Worm (Caenorhabditis elegans) whole organism, late embryonic: ENCODE results near the gene H06H21.37.

Experiments used
- F13H6.1 ChIP-seq: sonication (generic microtip); optimal IDR thresholded peaks from 2 replicates; lab custom pipeline; 2016; ENCODE audit warnings: missing genetic modification characterization, missing compliant biosample characterization
- K02D7.2 ChIP-seq: sonication (generic microtip); optimal IDR thresholded peaks from 2 replicates; lab custom pipeline; 2017; ENCODE audit warnings: mild to moderate bottlenecking, missing genetic modification characterization, missing compliant biosample characterization
- T23F11.4 ChIP-seq: fragments of 200-800 bp; sonication (Bioruptor generic); optimal IDR thresholded peaks from 2 replicates; lab custom pipeline; 2018; ENCODE audit warnings: mild to moderate bottlenecking, missing genetic modification characterization, missing compliant biosample characterization
- Y22D7AL.16 ChIP-seq: sonication (generic microtip); optimal IDR thresholded peaks from 2 replicates; lab custom pipeline; 2016; ENCODE audit warnings: missing genetic modification characterization, missing compliant biosample characterization
- ahr-1 ChIP-seq: sonication (generic microtip); optimal IDR thresholded peaks from 2 replicates; lab custom pipeline; 2016; ENCODE audit warnings: missing genetic modification characterization, missing compliant biosample characterization
- ama-1 ChIP-seq: fragments of 150-350 bp; optimal IDR thresholded peaks from 2 replicates; lab custom pipeline; 2014
- ceh-14 ChIP-seq: sonication (generic microtip); optimal IDR thresholded peaks from 2 replicates; lab custom pipeline; 2016; ENCODE audit warnings: missing genotype, missing genetic modification characterization, missing compliant biosample characterization
- ceh-2 ChIP-seq: sonication (generic microtip); optimal IDR thresholded peaks from 2 replicates; lab custom pipeline; 2016; ENCODE audit warnings: missing genotype, missing genetic modification characterization, missing compliant biosample characterization
- ceh-22 ChIP-seq: sonication (generic microtip); optimal IDR thresholded peaks from 2 replicates; lab custom pipeline; 2017; ENCODE audit warnings: missing biosample characterization, missing genetic modification characterization
- ceh-24 ChIP-seq: sonication (generic microtip); optimal IDR thresholded peaks from 2 replicates; lab custom pipeline; 2016; ENCODE audit warnings: mild to moderate bottlenecking, missing genetic modification characterization, missing compliant biosample characterization
- ceh-30 ChIP-seq: fragments of 150-350 bp; optimal IDR thresholded peaks from 2 replicates; lab custom pipeline; 2014; ENCODE audit warnings: missing biosample characterization, missing genetic modification characterization
- ceh-31 ChIP-seq: sonication (generic microtip); optimal IDR thresholded peaks from 2 replicates; lab custom pipeline; 2016; ENCODE audit warnings: missing genetic modification characterization, missing compliant biosample characterization
- ceh-34 ChIP-seq: sonication (generic microtip); optimal IDR thresholded peaks from 2 replicates; lab custom pipeline; 2016; ENCODE audit warnings: mild to moderate bottlenecking, missing genetic modification characterization, missing compliant biosample characterization
- ceh-45 ChIP-seq: fragments of 200-800 bp; sonication (Bioruptor generic); IDR thresholded peaks from 2 replicates; pipeline ENCODE4 v1.3.6; 2022; ENCODE audit warnings: missing genetic modification reagents, missing genetic modification characterization, missing compliant biosample characterization
- ceh-48 ChIP-seq: sonication (generic microtip); optimal IDR thresholded peaks from 2 replicates; lab custom pipeline; 2016; ENCODE audit warnings: missing genetic modification characterization, inconsistent platforms, missing compliant biosample characterization
- ceh-9 ChIP-seq: sonication (generic microtip); optimal IDR thresholded peaks from 2 replicates; lab custom pipeline; 2016; ENCODE audit warnings: mild to moderate bottlenecking, missing genetic modification characterization, inconsistent platforms, missing compliant biosample characterization
- dve-1 ChIP-seq: sonication (generic microtip); optimal IDR thresholded peaks from 2 replicates; lab custom pipeline; 2017; ENCODE audit warnings: antibody characterized with exemption, mild to moderate bottlenecking, missing genetic modification characterization, missing compliant biosample characterization
- elt-4 ChIP-seq: sonication (generic microtip); optimal IDR thresholded peaks from 2 replicates; lab custom pipeline; 2016; ENCODE audit warnings: missing genetic modification characterization, missing compliant biosample characterization
- eyg-1 ChIP-seq: sonication (generic microtip); optimal IDR thresholded peaks from 2 replicates; lab custom pipeline; 2016; ENCODE audit warnings: missing genotype, missing genetic modification characterization, missing compliant biosample characterization
- fkh-10 ChIP-seq: fragments of 150-350 bp; optimal IDR thresholded peaks from 2 replicates; lab custom pipeline; 2014; ENCODE audit warnings: missing biosample characterization, missing genetic modification reagents, missing genetic modification characterization
- fkh-6 ChIP-seq: sonication (generic microtip); optimal IDR thresholded peaks from 2 replicates; lab custom pipeline; 2016; ENCODE audit warnings: missing genetic modification characterization, missing compliant biosample characterization
- hlh-15 ChIP-seq: sonication (generic microtip); optimal IDR thresholded peaks from 2 replicates; lab custom pipeline; 2016; ENCODE audit warnings: missing genetic modification characterization, missing compliant biosample characterization
- hlh-6 ChIP-seq: sonication (generic microtip); optimal IDR thresholded peaks from 2 replicates; lab custom pipeline; 2016; ENCODE audit warnings: missing genotype, missing genetic modification characterization, missing compliant biosample characterization
- lim-6 ChIP-seq: sonication (generic microtip); optimal IDR thresholded peaks from 2 replicates; lab custom pipeline; 2016; ENCODE audit warnings: missing genetic modification characterization, missing compliant biosample characterization
- lin-11 ChIP-seq: fragments of 200-800 bp; sonication (Bioruptor generic); optimal IDR thresholded peaks from 2 replicates; lab custom pipeline; 2018; ENCODE audit warnings: mild to moderate bottlenecking, missing genetic modification characterization, missing compliant biosample characterization
- mec-3 ChIP-seq: sonication (generic microtip); optimal IDR thresholded peaks from 2 replicates; lab custom pipeline; 2016; ENCODE audit warnings: borderline replicate concordance, missing genetic modification characterization, missing compliant biosample characterization
- nfya-1 ChIP-seq: sonication (generic microtip); optimal IDR thresholded peaks from 2 replicates; lab custom pipeline; 2017; ENCODE audit warnings: missing genetic modification characterization, mild to moderate bottlenecking, missing compliant biosample characterization, antibody characterized with exemption, moderate library complexity
- nhr-11 ChIP-seq: fragments of 150-350 bp; optimal IDR thresholded peaks from 2 replicates; lab custom pipeline; 2014; ENCODE audit warnings: missing biosample characterization, missing genetic modification characterization
- pag-3 ChIP-seq: sonication (generic microtip); optimal IDR thresholded peaks from 2 replicates; lab custom pipeline; 2016; ENCODE audit warnings: missing compliant biosample characterization, missing genetic modification characterization, borderline replicate concordance
- pax-1 ChIP-seq: fragments of 150-350 bp; optimal IDR thresholded peaks from 2 replicates; lab custom pipeline; 2014; ENCODE audit warnings: missing biosample characterization, missing genetic modification characterization
- pha-2 ChIP-seq: sonication (generic microtip); optimal IDR thresholded peaks from 2 replicates; lab custom pipeline; 2017; ENCODE audit warnings: mild to moderate bottlenecking, missing genetic modification characterization, missing compliant biosample characterization
- rnt-1 ChIP-seq: sonication (generic microtip); optimal IDR thresholded peaks from 2 replicates; lab custom pipeline; 2016; ENCODE audit warnings: missing genetic modification characterization, missing compliant biosample characterization
- sdc-2 ChIP-seq: sonication (generic microtip); optimal IDR thresholded peaks from 2 replicates; lab custom pipeline; 2016; ENCODE audit warnings: missing genotype, missing genetic modification characterization, missing compliant biosample characterization
- sox-4 ChIP-seq: sonication (generic microtip); optimal IDR thresholded peaks from 2 replicates; lab custom pipeline; 2017; ENCODE audit warnings: mild to moderate bottlenecking, missing genetic modification characterization, inconsistent platforms, missing compliant biosample characterization
- tbx-7 ChIP-seq: sonication (generic microtip); optimal IDR thresholded peaks from 2 replicates; lab custom pipeline; 2016; ENCODE audit warnings: missing genotype, missing genetic modification characterization, missing compliant biosample characterization
- unc-3 ChIP-seq, 2 experiments: fragments of 200-800 bp in 1 of 2; sonication (Bioruptor generic) in 1 of 2; sonication (generic microtip) in 1 of 2; conservative IDR thresholded peaks in 1 of 2; optimal IDR thresholded peaks in 1 of 2; 2 replicates each; pipeline versions ENCODE4 v1.3.6 to Lab custom; 2016 to 2022; ENCODE audit warnings: missing compliant biosample characterization in 2 of 2, missing genetic modification characterization in 2 of 2, missing genetic modification reagents in 1 of 2
- unc-42 ChIP-seq: sonication (generic microtip); optimal IDR thresholded peaks from 2 replicates; lab custom pipeline; 2016; ENCODE audit warnings: missing genotype, missing genetic modification characterization, missing compliant biosample characterization
- unc-55 ChIP-seq: sonication (generic microtip); optimal IDR thresholded peaks from 2 replicates; lab custom pipeline; 2017; ENCODE audit warnings: missing biosample characterization, missing genetic modification reagents, missing genetic modification characterization
- unc-86 ChIP-seq: sonication (generic microtip); optimal IDR thresholded peaks from 2 replicates; lab custom pipeline; 2016; ENCODE audit warnings: missing genetic modification characterization, missing compliant biosample characterization
- zip-5 ChIP-seq: sonication (generic microtip); optimal IDR thresholded peaks from 2 replicates; lab custom pipeline; 2016; ENCODE audit warnings: missing genetic modification characterization, missing compliant biosample characterization

H06H21.37 gene

DNA sequence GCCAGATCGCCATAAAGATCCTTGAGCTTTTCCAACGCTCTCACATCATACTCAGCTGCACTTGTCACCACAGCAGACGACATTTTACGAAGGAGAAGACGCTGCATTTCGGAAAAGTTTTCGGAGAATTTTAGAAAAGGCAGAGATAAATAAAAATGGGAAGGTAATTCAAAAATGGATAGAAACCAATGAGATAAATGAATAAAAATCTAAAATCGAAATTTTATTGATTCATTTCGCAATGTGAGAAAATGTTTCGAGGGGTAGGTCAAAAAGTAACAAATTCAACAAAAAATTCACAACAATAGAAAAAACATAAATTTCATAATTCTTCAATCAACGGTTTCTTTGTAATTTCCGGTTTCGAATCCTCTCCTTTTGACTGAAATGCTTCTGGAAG, 3.3 kb downstream of the H06H21.37 start, which contains the start of gene dpf-5:
TSS of gene dpf-5 (minus strand) at position 101 of the 400 bp plus-strand sequence.
- TF ChIP-seq eyg-1 (no peak), ceh-14 (tag; lab: Kevin White, UChicago) (no peak), zip-5 (no peak), F13H6.1 (no peak), unc-55 (GFP tag; lab: Kevin White, UChicago) (no peak), Y22D7AL.16 (tag; lab: Kevin White, UChicago) (no peak), nhr-11 (tag; lab: Kevin White, UChicago) (no peak), ceh-22 (tag; lab: Kevin White, UChicago) (no peak), fkh-10 (GFP tag; lab: Kevin White, UChicago) (no peak), pha-2 (tag; lab: Kevin White, UChicago) (no peak), T23F11.4 (GFP tag; lab: Kevin White, UChicago) (no peak), unc-3 (GFP tag; conservative IDR thresholded peaks at IDR 0.05; lab: Robert Waterston, UW) (no peak), unc-3 (tag; optimal IDR thresholded peaks at IDR 0.05; lab: Kevin White, UChicago) (no peak), ceh-30 (no peak)

- no peak for TF ChIP-seq T23F11.4 (GFP tag; lab: Kevin White, UChicago)
- no peak for TF ChIP-seq tbx-7 (tag; lab: Kevin White, UChicago)
- TF ChIP-seq lin-11 = no peak
- no peak for TF ChIP-seq fkh-6
- no peak for TF ChIP-seq ahr-1 (tag; lab: Kevin White, UChicago)
- TF ChIP-seq lim-6 (tag; lab: Kevin White, UChicago) = no peak
- TF ChIP-seq ama-1 (lab: Kevin White, UChicago) = no peak
- TF ChIP-seq fkh-10 (GFP tag; lab: Kevin White, UChicago) = no peak
- TF ChIP-seq pax-1 (tag; lab: Kevin White, UChicago) = no peak
- TF ChIP-seq ceh-45 = no peak
- no peak for TF ChIP-seq ceh-9 (tag; lab: Kevin White, UChicago)
- TF ChIP-seq sox-4 (tag; lab: Kevin White, UChicago) = no peak
- no peak for TF ChIP-seq dve-1 (tag; lab: Kevin White, UChicago)
- TF ChIP-seq ceh-48 (tag; lab: Kevin White, UChicago) = no peak
Observed at ce11 chrIV:4802494-4802893, 7.3 kb downstream of the H06H21.37 start, which contains the start of gene dpf-7. Gene dpf-7, minus strand, starts transcription at chrIV:4802594.

ce11 chrIV:4799114-4799513, 10.7 kb downstream of the H06H21.37 start, which contains the start of gene eor-1:
Gene eor-1, minus strand, starts transcription at chrIV:4799178.
- TF ChIP-seq ceh-34 (peak; percentile 9), elt-4 (no peak), hlh-15 (tag; lab: Kevin White, UChicago) (no peak), K02D7.2 (tag; lab: Kevin White, UChicago) (no peak), ceh-48 (tag; lab: Kevin White, UChicago) (peak; percentile 93), rnt-1 (tag; lab: Kevin White, UChicago) (no peak), unc-42 (peak; percentile 26), ceh-31 (tag; lab: Kevin White, UChicago) (peak; percentile 39), pag-3 (tag; lab: Kevin White, UChicago) (no peak), nfya-1 (peak; percentile 45)

- TF ChIP-seq unc-55 (GFP tag; lab: Kevin White, UChicago) (no peak), fkh-10 (GFP tag; lab: Kevin White, UChicago) (no peak), sdc-2 (tag; lab: Kevin White, UChicago) (no peak), pha-2 (tag; lab: Kevin White, UChicago) (no peak), hlh-6 (no peak), ceh-24 (tag; lab: Kevin White, UChicago) (no peak), Y22D7AL.16 (tag; lab: Kevin White, UChicago) (no peak), eyg-1 (no peak), ceh-2 (tag; lab: Kevin White, UChicago) (no peak), unc-86 (tag; lab: Kevin White, UChicago) (no peak), pag-3 (tag; lab: Kevin White, UChicago) (no peak), pax-1 (tag; lab: Kevin White, UChicago) (no peak), mec-3 (tag; lab: Kevin White, UChicago) (no peak), nfya-1 (no peak)
Observed at ce11 chrIV:4795111-4795510, 14.7 kb downstream of the H06H21.37 start.
